Worm (Caenorhabditis elegans) whole organism, L2 larva: Measurements from ENCODE around the gene ctsa-4.2.

Experiments
- C34F6.9 ChIP-seq: fragments of 150-350 bp; optimal IDR thresholded peaks from 2 replicates; lab custom pipeline; 2014; ENCODE audit warnings: missing biosample characterization, missing genetic modification characterization
- R02D3.7 ChIP-seq: fragments of 150-350 bp; optimal IDR thresholded peaks from 2 replicates; lab custom pipeline; 2014; ENCODE audit warnings: missing biosample characterization, missing genetic modification characterization
- Y55F3AM.14 ChIP-seq: fragments of 200-800 bp; sonication (Bioruptor generic); optimal IDR thresholded peaks from 2 replicates; lab custom pipeline; 2018; ENCODE audit warnings: mild to moderate bottlenecking, missing genetic modification characterization, missing compliant biosample characterization
- ZK546.5 ChIP-seq: sonication (generic microtip); optimal IDR thresholded peaks from 2 replicates; lab custom pipeline; 2017; ENCODE audit warnings: missing biosample characterization, missing genetic modification characterization
- alr-1 ChIP-seq: fragments of 150-350 bp; optimal IDR thresholded peaks from 2 replicates; lab custom pipeline; 2014; ENCODE audit warnings: missing biosample characterization, missing genetic modification characterization
- aly-2 ChIP-seq: fragments of 150-350 bp; optimal IDR thresholded peaks from 2 replicates; lab custom pipeline; 2014; ENCODE audit warnings: missing biosample characterization, missing genetic modification characterization
- ama-1 ChIP-seq: fragments of 150-350 bp; optimal IDR thresholded peaks from 2 replicates; lab custom pipeline; 2018; ENCODE audit warnings: inconsistent platforms
- blmp-1 ChIP-seq: sonication (generic microtip); optimal IDR thresholded peaks from 2 replicates; lab custom pipeline; 2017; ENCODE audit warnings: missing genetic modification characterization, mild to moderate bottlenecking, missing compliant biosample characterization, antibody characterized with exemption, moderate library complexity; ENCODE audit not compliant: insufficient read depth
- ceh-16 ChIP-seq: fragments of 150-350 bp; optimal IDR thresholded peaks from 2 replicates; lab custom pipeline; 2014; ENCODE audit warnings: missing biosample characterization, missing genetic modification characterization
- ceh-82 ChIP-seq: fragments of 150-350 bp; optimal IDR thresholded peaks from 2 replicates; lab custom pipeline; 2014; ENCODE audit warnings: missing biosample characterization, missing genetic modification characterization
- crh-2 ChIP-seq: sonication (generic microtip); optimal IDR thresholded peaks from 2 replicates; lab custom pipeline; 2017; ENCODE audit warnings: missing biosample characterization, missing genetic modification characterization
- dmd-4 ChIP-seq: sonication (generic microtip); optimal IDR thresholded peaks from 2 replicates; lab custom pipeline; 2017; ENCODE audit warnings: missing biosample characterization, missing genetic modification characterization
- egl-27 ChIP-seq: sonication (generic microtip); optimal IDR thresholded peaks from 3 replicates; lab custom pipeline; 2017; ENCODE audit warnings: missing biosample characterization, missing genetic modification reagents, missing genetic modification characterization
- elt-1 ChIP-seq: fragments of 150-350 bp; optimal IDR thresholded peaks from 2 replicates; lab custom pipeline; 2014; ENCODE audit warnings: missing biosample characterization, missing genetic modification characterization
- elt-3 ChIP-seq: sonication (generic microtip); optimal IDR thresholded peaks from 2 replicates; lab custom pipeline; 2017; ENCODE audit warnings: missing biosample characterization, missing genetic modification characterization
- fos-1 ChIP-seq: fragments of 150-350 bp; optimal IDR thresholded peaks from 2 replicates; lab custom pipeline; 2014; ENCODE audit warnings: missing biosample characterization, missing genetic modification characterization
- gmeb-1 ChIP-seq: fragments of 150-350 bp; optimal IDR thresholded peaks from 2 replicates; lab custom pipeline; 2014; ENCODE audit warnings: missing biosample characterization, missing genetic modification characterization
- lin-11 ChIP-seq: fragments of 150-350 bp; sonication (generic microtip); optimal IDR thresholded peaks from 2 replicates; lab custom pipeline; 2014; ENCODE audit warnings: missing biosample characterization, missing genetic modification characterization, inconsistent platforms, mixed read lengths
- lin-13 ChIP-seq: fragments of 150-350 bp; optimal IDR thresholded peaks from 2 replicates; lab custom pipeline; 2014; ENCODE audit warnings: missing biosample characterization, missing genetic modification reagents, missing genetic modification characterization
- lin-39 ChIP-seq: fragments of 150-350 bp; optimal IDR thresholded peaks from 2 replicates; lab custom pipeline; 2014; ENCODE audit warnings: missing biosample characterization, missing genetic modification reagents, missing genetic modification characterization
- lsy-2 ChIP-seq, 2 experiments: fragments of 150-350 bp in 1 of 2; sonication (generic microtip) in 1 of 2; optimal IDR thresholded peaks; 2 replicates each; lab custom pipeline; 2014 to 2017; ENCODE audit warnings: missing biosample characterization in 2 of 2, missing genetic modification characterization in 2 of 2
- mab-5 ChIP-seq: fragments of 150-350 bp; optimal IDR thresholded peaks from 2 replicates; lab custom pipeline; 2014; ENCODE audit warnings: missing biosample characterization, missing genetic modification characterization
- mbf-1 ChIP-seq: sonication (generic microtip); optimal IDR thresholded peaks from 2 replicates; lab custom pipeline; 2017; ENCODE audit warnings: missing biosample characterization, missing genetic modification characterization
- mdl-1 ChIP-seq, 2 experiments: fragments of 150-350 bp in 1 of 2; sonication (generic microtip) in 1 of 2; optimal IDR thresholded peaks; 2 replicates each; lab custom pipeline; 2017; ENCODE audit warnings: missing biosample characterization in 2 of 2, missing genetic modification characterization in 2 of 2
- nhr-10 ChIP-seq: sonication (generic microtip); optimal IDR thresholded peaks from 2 replicates; lab custom pipeline; 2017; ENCODE audit warnings: missing biosample characterization, missing genetic modification characterization
- nhr-11 ChIP-seq: fragments of 150-350 bp; optimal IDR thresholded peaks from 2 replicates; lab custom pipeline; 2014; ENCODE audit warnings: missing biosample characterization, missing genetic modification characterization
- nhr-12 ChIP-seq: fragments of 150-350 bp; optimal IDR thresholded peaks from 2 replicates; lab custom pipeline; 2014; ENCODE audit warnings: missing biosample characterization, missing genetic modification characterization
- nhr-129 ChIP-seq: fragments of 150-350 bp; optimal IDR thresholded peaks from 2 replicates; lab custom pipeline; 2014; ENCODE audit warnings: missing biosample characterization, missing genetic modification characterization
- nhr-21 ChIP-seq: fragments of 150-350 bp; optimal IDR thresholded peaks from 2 replicates; lab custom pipeline; 2014; ENCODE audit warnings: missing biosample characterization, missing genetic modification characterization
- nhr-23 ChIP-seq: fragments of 150-350 bp; optimal IDR thresholded peaks from 2 replicates; lab custom pipeline; 2014; ENCODE audit warnings: missing biosample characterization, missing genetic modification reagents, missing genetic modification characterization
- nhr-237 ChIP-seq: fragments of 150-350 bp; optimal IDR thresholded peaks from 2 replicates; lab custom pipeline; 2014; ENCODE audit warnings: missing biosample characterization, missing genetic modification characterization
- nhr-25 ChIP-seq: fragments of 150-350 bp; sonication (generic microtip); optimal IDR thresholded peaks from 3 replicates; lab custom pipeline; 2014; ENCODE audit warnings: missing biosample characterization, missing genetic modification characterization
- nhr-6 ChIP-seq: fragments of 150-350 bp; optimal IDR thresholded peaks from 2 replicates; lab custom pipeline; 2014; ENCODE audit warnings: missing biosample characterization, missing genetic modification characterization
- nhr-77 ChIP-seq: fragments of 150-350 bp; optimal IDR thresholded peaks from 2 replicates; lab custom pipeline; 2014; ENCODE audit warnings: missing biosample characterization, missing genetic modification characterization
- peb-1 ChIP-seq: fragments of 150-350 bp; optimal IDR thresholded peaks from 2 replicates; lab custom pipeline; 2014; ENCODE audit warnings: missing biosample characterization, missing genetic modification characterization
- sem-4 ChIP-seq: fragments of 150-350 bp; optimal IDR thresholded peaks from 2 replicates; lab custom pipeline; 2014; ENCODE audit warnings: missing biosample characterization, missing genetic modification reagents, missing genetic modification characterization
- skn-1 ChIP-seq: sonication (generic microtip); optimal IDR thresholded peaks from 2 replicates; lab custom pipeline; 2017; ENCODE audit warnings: missing biosample characterization, missing genetic modification characterization
- sma-3 ChIP-seq: sonication (generic microtip); optimal IDR thresholded peaks from 2 replicates; lab custom pipeline; 2016; ENCODE audit warnings: missing genetic modification reagents, missing genetic modification characterization, missing compliant biosample characterization
- sma-9 ChIP-seq, 2 experiments: fragments of 150-350 bp in 1 of 2; sonication (generic microtip) in 1 of 2; optimal IDR thresholded peaks; 2 replicates each; lab custom pipeline; 2014 to 2016; ENCODE audit warnings: missing genetic modification characterization in 2 of 2, mild to moderate bottlenecking in 1 of 2, missing biosample characterization in 1 of 2, missing compliant biosample characterization in 1 of 2, missing genetic modification reagents in 1 of 2, moderate library complexity in 1 of 2
- snpc-4 ChIP-seq: fragments of 150-350 bp; optimal IDR thresholded peaks from 2 replicates; lab custom pipeline; 2014; ENCODE audit warnings: missing biosample characterization, missing genetic modification characterization
- unc-39 ChIP-seq: fragments of 150-350 bp; optimal IDR thresholded peaks from 2 replicates; lab custom pipeline; 2014; ENCODE audit warnings: missing biosample characterization, missing genetic modification characterization
- unc-62 ChIP-seq: fragments of 150-350 bp; optimal IDR thresholded peaks from 2 replicates; lab custom pipeline; 2014; ENCODE audit warnings: missing biosample characterization, missing genetic modification reagents, missing genetic modification characterization
- zag-1 ChIP-seq: fragments of 150-350 bp; optimal IDR thresholded peaks from 2 replicates; lab custom pipeline; 2014; ENCODE audit warnings: missing biosample characterization, missing genetic modification characterization
- ztf-1 ChIP-seq: fragments of 200-800 bp; sonication (Bioruptor generic); conservative IDR thresholded peaks from 2 replicates; pipeline ENCODE4 v1.3.6; 2022; ENCODE audit warnings: missing genetic modification characterization, missing compliant biosample characterization
- ztf-11 ChIP-seq: sonication (generic microtip); optimal IDR thresholded peaks from 2 replicates; lab custom pipeline; 2017; ENCODE audit warnings: missing biosample characterization, missing genetic modification characterization
- ztf-4 ChIP-seq: fragments of 150-350 bp; optimal IDR thresholded peaks from 2 replicates; lab custom pipeline; 2014; ENCODE audit warnings: missing biosample characterization, missing genetic modification characterization

ctsa-4.2 gene

DNA sequence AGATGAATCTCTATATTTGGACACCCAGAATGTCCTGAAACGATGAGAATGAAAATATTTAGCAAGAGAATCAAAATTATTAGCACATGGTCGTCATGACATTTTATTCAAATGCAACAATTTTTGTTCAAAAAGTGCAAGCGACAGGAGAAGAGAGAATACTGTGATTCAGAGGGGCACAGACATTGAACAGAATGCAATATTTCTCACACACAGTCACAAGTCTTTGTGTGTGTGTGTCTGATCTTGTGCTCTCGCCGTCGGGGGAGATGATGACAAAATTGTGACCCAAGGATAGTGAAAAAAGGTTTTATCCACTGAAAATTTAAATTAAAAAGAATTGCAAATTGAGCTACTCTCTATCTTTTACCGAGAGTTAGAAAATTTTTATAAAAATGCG is 9.1 kb upstream of the ctsa-4.2 start:
- no peak for TF ChIP-seq ZK546.5 (tag; lab: Kevin White, UChicago)
- peak; percentile 33 for TF ChIP-seq nhr-129 (tag; lab: Kevin White, UChicago)
- TF ChIP-seq fos-1, result peak; percentile 19
- no peak for TF ChIP-seq unc-39 (tag; lab: Kevin White, UChicago)

DNA sequence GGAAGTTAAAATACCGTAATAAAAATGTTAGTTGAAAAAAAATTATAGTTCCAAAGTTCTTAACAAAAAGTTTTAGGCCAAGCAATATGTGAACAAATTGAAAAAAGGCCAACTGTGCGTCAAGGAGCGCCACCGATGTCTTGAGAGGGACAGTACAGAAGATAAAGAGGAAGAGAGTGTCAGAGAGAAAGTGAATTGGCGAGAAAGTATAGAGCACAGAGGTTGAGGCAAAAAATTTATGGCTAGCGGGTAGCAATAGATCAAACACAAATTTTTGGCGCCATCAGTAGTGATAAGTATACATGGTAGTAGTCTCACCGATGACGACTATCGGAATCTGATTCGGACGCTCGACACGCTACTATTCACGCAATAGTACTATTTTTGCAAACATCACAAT is 8.0 kb upstream of the ctsa-4.2 start:
- TF ChIP-seq fos-1 (peak; percentile 62), nhr-11 (tag; lab: Kevin White, UChicago) (no peak), crh-2 (tag; lab: Kevin White, UChicago) (peak; percentile 18), lin-11 (tag; lab: Kevin White, UChicago) (no peak), blmp-1 (tag; lab: Kevin White, UChicago) (peak; percentile 18), sma-9 (GFP tag; optimal IDR thresholded peaks at IDR 0.05; lab: Kevin White, UChicago) (peak; percentile 29), sma-9 (tag; optimal IDR thresholded peaks at IDR 0.05; lab: Kevin White, UChicago) (no peak)

DNA sequence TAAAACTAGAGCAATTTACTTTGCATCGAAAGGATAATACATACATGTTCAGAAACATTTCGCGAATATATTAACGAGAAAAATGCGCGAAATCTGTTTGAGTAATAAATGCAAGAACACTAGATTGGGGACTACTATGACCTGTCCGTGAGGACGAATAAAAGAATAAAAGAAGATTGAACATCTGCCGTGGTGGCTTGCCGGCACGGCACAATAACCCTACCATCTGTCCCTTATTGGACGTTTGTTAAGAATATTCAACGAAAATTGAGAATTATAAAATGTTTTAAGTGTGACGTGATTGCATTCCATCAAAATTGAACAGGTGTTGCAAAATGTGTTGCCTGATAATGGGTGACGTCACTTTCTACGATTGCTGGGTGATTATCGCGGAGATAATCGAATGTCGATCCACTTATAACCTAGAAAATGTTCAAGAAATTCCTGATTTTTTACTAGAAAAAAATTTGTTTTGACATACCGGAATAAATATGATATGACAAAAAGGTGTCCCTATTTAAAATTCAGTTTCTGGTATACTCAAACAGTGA is 6.8 kb upstream of the ctsa-4.2 start:
- TF ChIP-seq sma-9 (GFP tag; optimal IDR thresholded peaks at IDR 0.05; lab: Kevin White, UChicago), result peak; percentile 63
- TF ChIP-seq sma-9 (tag; optimal IDR thresholded peaks at IDR 0.05; lab: Kevin White, UChicago), result no peak
- TF ChIP-seq fos-1, result peak; percentile 3
- TF ChIP-seq sma-3, result no peak

DNA sequence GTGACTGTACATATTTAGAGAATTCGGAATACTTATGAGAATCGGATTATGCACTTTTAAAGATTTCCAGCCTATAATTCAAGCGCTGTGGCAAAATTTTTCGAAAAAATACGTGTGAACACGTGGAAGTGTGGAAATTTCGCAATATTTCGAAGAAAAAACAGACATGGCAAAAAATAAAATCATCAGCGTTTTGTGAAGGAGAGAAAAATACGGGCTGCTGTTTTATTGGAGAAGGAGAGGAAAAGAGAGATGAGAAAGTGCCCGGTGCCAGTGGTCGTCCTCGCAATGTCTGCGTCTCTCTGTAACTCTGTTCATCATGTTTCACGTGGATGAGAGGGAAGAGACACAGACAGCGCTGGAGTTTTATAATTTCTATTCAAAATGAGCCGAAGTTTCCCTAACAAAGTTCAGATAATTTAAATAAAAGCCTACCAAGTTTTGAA is 6.3 kb upstream of the ctsa-4.2 start:
- TF ChIP-seq lin-13 (GFP tag; lab: Kevin White, UChicago) (peak; percentile 82), sma-3 (peak; percentile 78), unc-39 (tag; lab: Kevin White, UChicago) (no peak), nhr-21 (tag; lab: Kevin White, UChicago) (peak; percentile 58), mbf-1 (tag; lab: Kevin White, UChicago) (no peak), ztf-4 (tag; lab: Kevin White, UChicago) (peak; percentile 92), ZK546.5 (tag; lab: Kevin White, UChicago) (no peak), ceh-82 (tag; lab: Kevin White, UChicago) (no peak), nhr-25 (peak; percentile 52), mdl-1 (tag; optimal IDR thresholded peaks at IDR 0.05; lab: Kevin White, UChicago) (peak; percentile 78 to 85), elt-1 (tag; lab: Kevin White, UChicago) (no peak), dmd-4 (no peak), fos-1 (peak; percentile 63), sem-4 (tag; lab: Kevin White, UChicago) (peak; percentile 58), egl-27 (tag; lab: Kevin White, UChicago) (peak; percentile 8), nhr-23 (no peak), ama-1 (lab: Kevin White, UChicago) (peak; percentile 73), ztf-11 (no peak), crh-2 (tag; lab: Kevin White, UChicago) (peak; percentile 88), nhr-6 (peak; percentile 82), skn-1 (tag; lab: Kevin White, UChicago) (no peak), ceh-16 (tag; lab: Kevin White, UChicago) (no peak), elt-3 (tag; lab: Kevin White, UChicago) (no peak), snpc-4 (tag; lab: Kevin White, UChicago) (peak; percentile 77), lsy-2 (tag; optimal IDR thresholded peaks at IDR 0.05; lab: Kevin White, UChicago) (peak; percentile 52 to 86), aly-2 (tag; lab: Kevin White, UChicago) (no peak), lin-11 (tag; lab: Kevin White, UChicago) (peak; percentile 4), nhr-10 (tag; lab: Kevin White, UChicago) (no peak), C34F6.9 (tag; lab: Kevin White, UChicago) (peak; percentile 86), lin-39 (tag; lab: Kevin White, UChicago) (no peak), sma-9 (GFP tag; optimal IDR thresholded peaks at IDR 0.05; lab: Kevin White, UChicago) (peak; percentile 86), sma-9 (tag; optimal IDR thresholded peaks at IDR 0.05; lab: Kevin White, UChicago) (no peak), R02D3.7 (tag; lab: Kevin White, UChicago) (no peak), mab-5 (tag; lab: Kevin White, UChicago) (peak; percentile 63), ztf-1 (GFP tag; lab: Robert Waterston, UW) (no peak), Y55F3AM.14 (GFP tag; lab: Kevin White, UChicago) (peak; percentile 64), unc-62 (GFP tag; lab: Kevin White, UChicago) (no peak), nhr-11 (tag; lab: Kevin White, UChicago) (no peak), nhr-237 (tag; lab: Kevin White, UChicago) (no peak), nhr-12 (no peak), peb-1 (no peak), nhr-129 (tag; lab: Kevin White, UChicago) (peak; percentile 88), zag-1 (tag; lab: Kevin White, UChicago) (peak; percentile 75), nhr-77 (tag; lab: Kevin White, UChicago) (no peak), alr-1 (no peak), gmeb-1 (tag; lab: Kevin White, UChicago) (peak; percentile 55)
